Worm (Caenorhabditis elegans) whole organism, L3 larva: Measurements from ENCODE around the gene F35G12.7.

ENCODE experiments used
- R02D3.7 ChIP-seq: fragments of 150-350 bp; optimal IDR thresholded peaks from 2 replicates; lab custom pipeline; 2014; ENCODE audit warnings: missing biosample characterization, missing genetic modification characterization
- ZK546.5 ChIP-seq: sonication (generic microtip); optimal IDR thresholded peaks from 2 replicates; lab custom pipeline; 2017; ENCODE audit warnings: missing biosample characterization, missing genetic modification characterization
- ama-1 ChIP-seq: fragments of 150-350 bp; optimal IDR thresholded peaks from 2 replicates; lab custom pipeline; 2018
- ceh-16 ChIP-seq: sonication (generic microtip); optimal IDR thresholded peaks from 2 replicates; lab custom pipeline; 2017; ENCODE audit warnings: missing biosample characterization, missing genetic modification characterization
- ceh-28 ChIP-seq: fragments of 150-350 bp; optimal IDR thresholded peaks from 2 replicates; lab custom pipeline; 2014; ENCODE audit warnings: missing biosample characterization, missing genetic modification reagents, missing genetic modification characterization
- ceh-82 ChIP-seq: fragments of 150-350 bp; optimal IDR thresholded peaks from 2 replicates; lab custom pipeline; 2014; ENCODE audit warnings: missing biosample characterization, missing genetic modification characterization
- ceh-9 ChIP-seq: sonication (generic microtip); optimal IDR thresholded peaks from 2 replicates; lab custom pipeline; 2018; ENCODE audit warnings: missing biosample characterization, missing genetic modification characterization
- egl-5 ChIP-seq: fragments of 150-350 bp; optimal IDR thresholded peaks from 2 replicates; lab custom pipeline; 2017; ENCODE audit warnings: missing biosample characterization, missing genetic modification reagents, missing genetic modification characterization, inconsistent platforms
- elt-2 ChIP-seq: sonication (generic microtip); optimal IDR thresholded peaks from 2 replicates; lab custom pipeline; 2016; ENCODE audit warnings: missing genetic modification reagents, mild to moderate bottlenecking, missing genetic modification characterization, missing compliant biosample characterization
- eor-1 ChIP-seq, 2 experiments: fragments of 150-350 bp; optimal IDR thresholded peaks; 2 replicates each; lab custom pipeline; 2014 to 2018; ENCODE audit warnings: missing biosample characterization in 2 of 2, missing genetic modification characterization in 2 of 2
- fkh-10 ChIP-seq: sonication (generic microtip); optimal IDR thresholded peaks from 2 replicates; lab custom pipeline; 2017; ENCODE audit warnings: missing biosample characterization, missing genetic modification reagents, missing genetic modification characterization
- fos-1 ChIP-seq: fragments of 150-350 bp; optimal IDR thresholded peaks from 2 replicates; lab custom pipeline; 2014; ENCODE audit warnings: missing biosample characterization, missing genetic modification characterization
- hmg-11 ChIP-seq: sonication (generic microtip); optimal IDR thresholded peaks from 2 replicates; lab custom pipeline; 2016; ENCODE audit warnings: missing genetic modification characterization, missing compliant biosample characterization
- jun-1 ChIP-seq: fragments of 150-350 bp; optimal IDR thresholded peaks from 2 replicates; lab custom pipeline; 2014; ENCODE audit warnings: missing biosample characterization, missing genetic modification reagents, missing genetic modification characterization
- lin-15B ChIP-seq: fragments of 150-350 bp; optimal IDR thresholded peaks from 2 replicates; lab custom pipeline; 2014; ENCODE audit warnings: missing biosample characterization, missing genetic modification characterization
- lsy-12 ChIP-seq: sonication (generic microtip); optimal IDR thresholded peaks from 2 replicates; lab custom pipeline; 2016; ENCODE audit warnings: mild to moderate bottlenecking, missing genetic modification characterization, missing compliant biosample characterization
- nfya-1 ChIP-seq: sonication (generic microtip); optimal IDR thresholded peaks from 2 replicates; lab custom pipeline; 2017; ENCODE audit warnings: missing genetic modification characterization, mild to moderate bottlenecking, missing compliant biosample characterization, antibody characterized with exemption, moderate library complexity; ENCODE audit not compliant: insufficient read depth
- nhr-11 ChIP-seq: fragments of 150-350 bp; optimal IDR thresholded peaks from 2 replicates; lab custom pipeline; 2014; ENCODE audit warnings: missing biosample characterization, missing genetic modification characterization
- nhr-12 ChIP-seq: fragments of 150-350 bp; optimal IDR thresholded peaks from 2 replicates; lab custom pipeline; 2014; ENCODE audit warnings: missing biosample characterization, missing genetic modification characterization
- nhr-23 ChIP-seq: fragments of 150-350 bp; optimal IDR thresholded peaks from 2 replicates; lab custom pipeline; 2014; ENCODE audit warnings: missing biosample characterization, missing genetic modification reagents, missing genetic modification characterization
- nhr-237 ChIP-seq: fragments of 150-350 bp; optimal IDR thresholded peaks from 2 replicates; lab custom pipeline; 2014; ENCODE audit warnings: missing biosample characterization, missing genetic modification characterization
- nhr-25 ChIP-seq: sonication (generic microtip); optimal IDR thresholded peaks from 2 replicates; lab custom pipeline; 2017; ENCODE audit warnings: missing biosample characterization, missing genetic modification characterization
- nhr-28 ChIP-seq: fragments of 150-350 bp; optimal IDR thresholded peaks from 2 replicates; lab custom pipeline; 2014; ENCODE audit warnings: missing biosample characterization, missing genetic modification characterization
- nhr-43 ChIP-seq: sonication (generic microtip); optimal IDR thresholded peaks from 2 replicates; lab custom pipeline; 2016; ENCODE audit warnings: mild to moderate bottlenecking, missing genetic modification characterization, missing compliant biosample characterization; ENCODE audit not compliant: poor library complexity, severe bottlenecking
- nhr-67 ChIP-seq: fragments of 150-350 bp; optimal IDR thresholded peaks from 2 replicates; lab custom pipeline; 2014; ENCODE audit warnings: missing biosample characterization, missing genetic modification characterization
- nhr-76 ChIP-seq: fragments of 150-350 bp; sonication (generic microtip); optimal IDR thresholded peaks from 5 replicates; lab custom pipeline; 2014; ENCODE audit warnings: missing biosample characterization, missing genetic modification characterization
- nhr-77 ChIP-seq: fragments of 150-350 bp; optimal IDR thresholded peaks from 2 replicates; lab custom pipeline; 2014; ENCODE audit warnings: missing biosample characterization, missing genetic modification characterization
- pha-4 ChIP-seq: fragments of 150-350 bp; optimal IDR thresholded peaks from 2 replicates; lab custom pipeline; 2014; ENCODE audit warnings: missing biosample characterization, missing genetic modification reagents, missing genetic modification characterization
- pqm-1 ChIP-seq: fragments of 150-350 bp; optimal IDR thresholded peaks from 2 replicates; lab custom pipeline; 2017; ENCODE audit warnings: missing biosample characterization, missing genetic modification characterization, inconsistent platforms
- sea-2 ChIP-seq: fragments of 150-350 bp; sonication (generic microtip); optimal IDR thresholded peaks from 4 replicates; lab custom pipeline; 2014; ENCODE audit warnings: missing biosample characterization, missing genetic modification reagents, missing genetic modification characterization
- snpc-4 ChIP-seq: fragments of 150-350 bp; optimal IDR thresholded peaks from 2 replicates; lab custom pipeline; 2014; ENCODE audit warnings: missing biosample characterization, missing genetic modification characterization
- unc-39 ChIP-seq: sonication (generic microtip); optimal IDR thresholded peaks from 4 replicates; lab custom pipeline; 2017; ENCODE audit warnings: missing biosample characterization, missing genetic modification characterization
- unc-62 ChIP-seq: fragments of 150-350 bp; sonication (generic microtip); optimal IDR thresholded peaks from 4 replicates; lab custom pipeline; 2014; ENCODE audit warnings: missing biosample characterization, missing genetic modification reagents, missing genetic modification characterization
- zag-1 ChIP-seq: fragments of 150-350 bp; optimal IDR thresholded peaks from 2 replicates; lab custom pipeline; 2014; ENCODE audit warnings: missing biosample characterization, missing genetic modification characterization
- ztf-11 ChIP-seq: fragments of 150-350 bp; optimal IDR thresholded peaks from 2 replicates; lab custom pipeline; 2014; ENCODE audit warnings: missing biosample characterization, missing genetic modification characterization

The F35G12.7 gene

DNA sequence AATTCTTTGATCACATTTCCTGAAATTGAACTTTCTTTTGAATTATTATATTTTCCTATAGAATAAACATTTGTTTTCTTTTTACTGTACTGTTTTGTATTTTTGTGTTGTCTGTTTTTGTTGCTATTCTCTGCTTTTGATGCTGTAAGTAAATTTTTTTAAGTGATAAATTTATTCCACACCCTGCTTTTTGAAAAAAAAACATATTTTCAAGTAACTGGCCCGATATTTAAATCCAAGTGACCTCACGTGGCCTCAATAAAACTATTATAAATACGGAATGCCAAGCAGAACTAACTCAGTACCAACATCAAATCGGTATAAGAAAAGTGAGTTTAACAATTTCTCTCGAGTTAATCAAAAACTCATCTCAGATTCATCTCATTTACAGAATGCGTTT is 41.0 kb upstream of the F35G12.7 start, which contains the start of gene clec-151:
Gene clec-151 (plus strand): TSS at position 301 of the 400 bp plus-strand sequence.
- TF ChIP-seq elt-2 (tag; lab: Kevin White, UChicago) (no peak), zag-1 (no peak), lin-15B (tag; lab: Kevin White, UChicago) (no peak), pha-4 (tag; lab: Kevin White, UChicago) (no peak), nhr-77 (tag; lab: Kevin White, UChicago) (no peak), nhr-11 (tag; lab: Kevin White, UChicago) (no peak), hmg-11 (no peak), lsy-12 (tag; lab: Kevin White, UChicago) (no peak), nhr-237 (tag; lab: Kevin White, UChicago) (no peak), fkh-10 (GFP tag; lab: Kevin White, UChicago) (no peak), ZK546.5 (tag; lab: Kevin White, UChicago) (no peak), ceh-9 (no peak), nhr-43 (tag; lab: Kevin White, UChicago) (no peak), nhr-28 (tag; lab: Kevin White, UChicago) (no peak), ceh-82 (tag; lab: Kevin White, UChicago) (no peak)

ce11 chrIII:4626148-4626922 is 39.2 kb upstream of the F35G12.7 start:
- TF ChIP-seq fkh-10 (GFP tag; lab: Kevin White, UChicago) = peak; percentile 93
- no peak for TF ChIP-seq nhr-67 (tag; lab: Kevin White, UChicago)
- no peak for TF ChIP-seq sea-2
- TF ChIP-seq fos-1 = no peak

DNA sequence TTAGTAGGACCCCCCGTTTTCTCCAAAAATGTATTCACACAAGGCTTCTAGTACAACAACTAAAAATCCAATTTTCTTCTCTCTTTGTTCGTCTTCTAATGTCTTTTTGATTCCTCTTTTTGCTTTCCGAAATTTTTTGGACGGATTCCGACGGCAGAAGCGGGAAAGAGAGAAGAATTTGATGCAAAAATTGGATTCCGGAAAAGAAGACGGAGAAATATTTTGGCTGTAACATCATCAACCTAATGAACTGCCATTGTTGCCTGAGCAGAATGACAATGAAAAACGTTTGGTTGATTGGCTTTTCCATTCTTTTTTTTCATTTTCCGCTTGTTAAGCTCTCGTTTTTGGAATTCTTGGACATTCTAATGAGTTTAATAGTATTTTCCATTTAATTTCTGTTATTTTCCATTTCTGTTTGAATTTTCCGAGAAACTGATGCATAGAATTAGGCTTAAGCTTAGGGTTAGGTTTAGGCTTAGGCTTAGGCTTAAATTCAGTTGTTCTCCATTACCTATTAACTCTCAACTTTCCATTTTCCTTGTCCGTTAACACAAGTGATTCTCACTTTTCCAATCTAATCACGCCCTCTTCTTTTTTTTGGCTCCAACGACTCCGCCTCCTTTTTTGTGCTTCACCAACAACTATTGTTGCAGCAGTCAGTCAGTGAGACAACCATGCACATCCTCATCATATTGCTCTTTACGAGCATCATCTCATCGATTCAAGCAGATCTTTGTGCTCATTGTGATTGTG is 35.4 kb upstream of the F35G12.7 start, which contains the start of gene lron-5:
Gene lron-5 (plus strand): TSS at position 655 of the 756 bp plus-strand sequence.
- TF ChIP-seq ama-1 (lab: Kevin White, UChicago) = no peak
- TF ChIP-seq nhr-237 (tag; lab: Kevin White, UChicago) = no peak
- peak; percentile 60 for TF ChIP-seq fkh-10 (GFP tag; lab: Kevin White, UChicago)

- peak; percentile 77 for TF ChIP-seq nhr-25 (tag; lab: Kevin White, UChicago)
- TF ChIP-seq nhr-67 (tag; lab: Kevin White, UChicago) = no peak
Observed at ce11 chrIII:4616071-4616571, 29.0 kb upstream of the F35G12.7 start, which contains the start of gene lips-3. lips-3 (plus strand) TSS chrIII:4616528.

ce11 chrIII:4612334-4612953 is 25.3 kb upstream of the F35G12.7 start, which contains the start of gene sel-2:
sel-2 (minus strand) TSS chrIII:4612384.
- TF ChIP-seq ceh-9 (no peak), snpc-4 (peak; percentile 65), lin-15B (tag; lab: Kevin White, UChicago) (peak; percentile 0), ZK546.5 (tag; lab: Kevin White, UChicago) (no peak), nfya-1 (peak; percentile 36), pha-4 (tag; lab: Kevin White, UChicago) (peak; percentile 57), hmg-11 (peak; percentile 61), nhr-25 (tag; lab: Kevin White, UChicago) (peak; percentile 39), ztf-11 (tag; lab: Kevin White, UChicago) (no peak)

- TF ChIP-seq R02D3.7 (tag; lab: Kevin White, UChicago) (no peak), egl-5 (tag; lab: Kevin White, UChicago) (peak; percentile 93)
Observed at ce11 chrIII:4603837-4604236, 16.7 kb upstream of the F35G12.7 start.

- TF ChIP-seq nfya-1 = no peak
- no peak for TF ChIP-seq eor-1 (tag; optimal IDR thresholded peaks at IDR 0.05; lab: Kevin White, UChicago)
- TF ChIP-seq unc-62 (GFP tag; lab: Kevin White, UChicago) = no peak
- no peak for TF ChIP-seq nhr-76 (tag; lab: Kevin White, UChicago)
- TF ChIP-seq nhr-23 = no peak
- TF ChIP-seq nhr-237 (tag; lab: Kevin White, UChicago) = no peak
- TF ChIP-seq pqm-1 (tag; lab: Kevin White, UChicago) = no peak
- TF ChIP-seq R02D3.7 (tag; lab: Kevin White, UChicago) = no peak
- TF ChIP-seq ceh-9 = no peak
- no peak for TF ChIP-seq fos-1
- TF ChIP-seq elt-2 (tag; lab: Kevin White, UChicago) = no peak
- TF ChIP-seq nhr-12 (tag; lab: Kevin White, UChicago) = no peak
- TF ChIP-seq nhr-11 (tag; lab: Kevin White, UChicago) = no peak
- TF ChIP-seq nhr-77 (tag; lab: Kevin White, UChicago) = no peak
- TF ChIP-seq jun-1 (tag; lab: Kevin White, UChicago) = no peak
- no peak for TF ChIP-seq ZK546.5 (tag; lab: Kevin White, UChicago)
- TF ChIP-seq ceh-16 (tag; lab: Kevin White, UChicago) = no peak
- TF ChIP-seq unc-39 (tag; lab: Kevin White, UChicago) = no peak
- TF ChIP-seq ceh-28 (tag; lab: Kevin White, UChicago) = no peak
Observed at ce11 chrIII:4601286-4601685, 14.2 kb upstream of the F35G12.7 start.
